Fruit fly (Drosophila melanogaster) whole organism, wandering third instar larva: Measurements from ENCODE around the gene CG15172.

Experiments used
- Abd-B ChIP-seq: fragments of >200 bp; optimal IDR thresholded peaks from 2 replicates; lab custom pipeline; 2017; ENCODE audit warnings: missing biosample characterization, missing genetic modification characterization
- CG32264 ChIP-seq: fragments of 200-800 bp; sonication (Bioruptor generic); optimal IDR thresholded peaks from 2 replicates; lab custom pipeline; 2016; ENCODE audit warnings: missing biosample characterization, missing genetic modification characterization
- CG9705 ChIP-seq: fragments of 200-800 bp; sonication (Bioruptor generic); optimal IDR thresholded peaks from 2 replicates; lab custom pipeline; 2018; ENCODE audit warnings: missing biosample characterization, mild to moderate bottlenecking, missing genetic modification characterization
- CrebA ChIP-seq: fragments of 200-800 bp; sonication (Bioruptor generic); optimal IDR thresholded peaks from 2 replicates; lab custom pipeline; 2016; ENCODE audit warnings: missing biosample characterization, mild to moderate bottlenecking, missing genetic modification characterization, borderline replicate concordance
- Dfd ChIP-seq: fragments of >200 bp; optimal IDR thresholded peaks from 2 replicates; lab custom pipeline; 2017; ENCODE audit warnings: missing biosample characterization, missing genetic modification characterization
- Dif ChIP-seq: fragments of 200-275, 200-300 bp; sonication (Bioruptor generic); optimal IDR thresholded peaks from 2 replicates; lab custom pipeline; 2018; ENCODE audit warnings: missing biosample characterization, missing genetic modification characterization; ENCODE audit not compliant: partially characterized antibody
- GATAd ChIP-seq: sonication (Bioruptor generic); optimal IDR thresholded peaks from 2 replicates; lab custom pipeline; 2016; ENCODE audit warnings: missing biosample characterization, missing genetic modification characterization
- HLH106 ChIP-seq: fragments of 200-800 bp; optimal IDR thresholded peaks from 3 replicates; lab custom pipeline; 2019; ENCODE audit warnings: missing biosample characterization, mild to moderate bottlenecking, missing genetic modification characterization, moderate library complexity
- Hnf4 ChIP-seq: fragments of 200-800 bp; sonication (Bioruptor generic); optimal IDR thresholded peaks from 2 replicates; lab custom pipeline; 2016; ENCODE audit warnings: missing biosample characterization, mild to moderate bottlenecking, missing genetic modification characterization
- Hr78 ChIP-seq: fragments of >200 bp; optimal IDR thresholded peaks from 2 replicates; lab custom pipeline; 2017; ENCODE audit warnings: missing biosample characterization, missing genetic modification characterization
- Hr83 ChIP-seq: fragments of 200-300 bp; sonication (Bioruptor generic); optimal IDR thresholded peaks from 2 replicates; lab custom pipeline; 2016; ENCODE audit warnings: missing biosample characterization, mild to moderate bottlenecking, missing genetic modification characterization, moderate library complexity; ENCODE audit not compliant: poor library complexity, severe bottlenecking
- Jra ChIP-seq: sonication (Bioruptor generic); optimal IDR thresholded peaks from 2 replicates; lab custom pipeline; 2016; ENCODE audit warnings: missing biosample characterization, missing genetic modification characterization
- Mio ChIP-seq: sonication (Bioruptor generic); optimal IDR thresholded peaks from 2 replicates; lab custom pipeline; 2016; ENCODE audit warnings: missing biosample characterization, missing genetic modification characterization
- Myc ChIP-seq: fragments of >200 bp; optimal IDR thresholded peaks from 2 replicates; lab custom pipeline; 2017
- OdsH ChIP-seq: fragments of 200-800 bp; sonication (Bioruptor generic); optimal IDR thresholded peaks from 2 replicates; lab custom pipeline; 2016; ENCODE audit warnings: missing biosample characterization, mild to moderate bottlenecking, missing genetic modification characterization
- Rel ChIP-seq, 2 experiments: fragments of 200-800 bp; sonication (Bioruptor generic) in 1 of 2; optimal IDR thresholded peaks; 2 replicates in 1 of 2; 3 replicates in 1 of 2; lab custom pipeline; 2016 to 2019; ENCODE audit warnings: mild to moderate bottlenecking in 2 of 2, missing biosample characterization in 2 of 2, missing genetic modification characterization in 2 of 2, moderate library complexity in 1 of 2
- Sp1 ChIP-seq: fragments of 200-800 bp; sonication (Bioruptor generic); optimal IDR thresholded peaks from 3 replicates; lab custom pipeline; 2019; ENCODE audit warnings: missing biosample characterization, mild to moderate bottlenecking, missing genetic modification characterization, moderate library complexity
- Vsx2 ChIP-seq: fragments of 200-300, 225-300 bp; sonication (Bioruptor generic); optimal IDR thresholded peaks from 2 replicates; lab custom pipeline; 2018; ENCODE audit warnings: missing biosample characterization, missing genetic modification characterization; ENCODE audit not compliant: partially characterized antibody
- br ChIP-seq: fragments of 200-800 bp; sonication (Bioruptor generic); optimal IDR thresholded peaks from 2 replicates; lab custom pipeline; 2016; ENCODE audit warnings: missing biosample characterization, missing genetic modification characterization
- dl ChIP-seq, 2 experiments: fragments of 175-275, 200-275 bp in 1 of 2; fragments of 200-275 bp in 1 of 2; sonication (Bioruptor generic); optimal IDR thresholded peaks; lab custom pipeline; 2018; ENCODE audit warnings: mild to moderate bottlenecking in 2 of 2, missing biosample characterization in 2 of 2, missing genetic modification characterization in 2 of 2, moderate library complexity in 2 of 2; ENCODE audit not compliant: partially characterized antibody in 2 of 2, insufficient read depth in 1 of 2
- dmrt93B ChIP-seq: fragments of 200-800 bp; sonication (Bioruptor generic); optimal IDR thresholded peaks from 2 replicates; lab custom pipeline; 2018; ENCODE audit warnings: missing biosample characterization, mild to moderate bottlenecking, missing genetic modification characterization
- dsf ChIP-seq: sonication (Bioruptor generic); optimal IDR thresholded peaks from 2 replicates; lab custom pipeline; 2016; ENCODE audit warnings: missing biosample characterization, missing genetic modification characterization, borderline replicate concordance
- ey ChIP-seq: fragments of 200-800 bp; sonication (Bioruptor generic); optimal IDR thresholded peaks from 2 replicates; lab custom pipeline; 2016; ENCODE audit warnings: missing biosample characterization, missing genetic modification characterization
- foxo ChIP-seq, 2 experiments: fragments of 200-800 bp; sonication (Bioruptor generic); optimal IDR thresholded peaks; 2 replicates in 1 of 2; 3 replicates in 1 of 2; lab custom pipeline; 2016 to 2017; ENCODE audit warnings: missing biosample characterization in 2 of 2, missing genetic modification characterization in 2 of 2
- fru ChIP-seq: fragments of 200-800 bp; sonication (Bioruptor generic); optimal IDR thresholded peaks from 3 replicates; lab custom pipeline; 2016; ENCODE audit warnings: missing biosample characterization, mild to moderate bottlenecking, missing genetic modification characterization
- h ChIP-seq: fragments of 200-800 bp; sonication (Bioruptor generic); optimal IDR thresholded peaks from 3 replicates; lab custom pipeline; 2016; ENCODE audit warnings: missing biosample characterization, mild to moderate bottlenecking, missing genetic modification characterization
- jim ChIP-seq: fragments of 175-275, 200-325 bp; sonication (Bioruptor generic); optimal IDR thresholded peaks from 2 replicates; lab custom pipeline; 2016; ENCODE audit warnings: missing biosample characterization, mild to moderate bottlenecking, missing genetic modification characterization
- lola ChIP-seq: fragments of >200 bp; optimal IDR thresholded peaks from 2 replicates; lab custom pipeline; 2017; ENCODE audit warnings: missing biosample characterization, missing genetic modification characterization
- pan ChIP-seq: fragments of >200 bp; optimal IDR thresholded peaks from 2 replicates; lab custom pipeline; 2017
- psq ChIP-seq: fragments of 200-800 bp; sonication (Bioruptor generic); optimal IDR thresholded peaks from 3 replicates; lab custom pipeline; 2017; ENCODE audit warnings: missing biosample characterization, mild to moderate bottlenecking, missing genetic modification characterization, moderate library complexity
- rgr ChIP-seq: fragments of 200-800 bp; sonication (Bioruptor generic); optimal IDR thresholded peaks from 3 replicates; lab custom pipeline; 2016; ENCODE audit warnings: missing biosample characterization, mild to moderate bottlenecking, missing genetic modification characterization
- sage ChIP-seq: fragments of 200-800 bp; sonication (Bioruptor generic); optimal IDR thresholded peaks from 2 replicates; lab custom pipeline; 2016; ENCODE audit warnings: missing biosample characterization, mild to moderate bottlenecking, missing genetic modification characterization
- sv ChIP-seq: fragments of 200-800 bp; sonication (Bioruptor generic); optimal IDR thresholded peaks from 3 replicates; lab custom pipeline; 2016; ENCODE audit warnings: missing biosample characterization, missing genetic modification characterization
- tai ChIP-seq: sonication (Bioruptor generic); optimal IDR thresholded peaks from 2 replicates; lab custom pipeline; 2016; ENCODE audit warnings: missing biosample characterization, missing genetic modification characterization
- usp ChIP-seq: fragments of >200 bp; optimal IDR thresholded peaks from 2 replicates; lab custom pipeline; 2017; ENCODE audit warnings: missing biosample characterization, missing genetic modification characterization
- woc ChIP-seq: sonication (Bioruptor generic); optimal IDR thresholded peaks from 2 replicates; lab custom pipeline; 2016; ENCODE audit warnings: missing biosample characterization, mild to moderate bottlenecking, missing genetic modification characterization

The CG15172 gene

DNA sequence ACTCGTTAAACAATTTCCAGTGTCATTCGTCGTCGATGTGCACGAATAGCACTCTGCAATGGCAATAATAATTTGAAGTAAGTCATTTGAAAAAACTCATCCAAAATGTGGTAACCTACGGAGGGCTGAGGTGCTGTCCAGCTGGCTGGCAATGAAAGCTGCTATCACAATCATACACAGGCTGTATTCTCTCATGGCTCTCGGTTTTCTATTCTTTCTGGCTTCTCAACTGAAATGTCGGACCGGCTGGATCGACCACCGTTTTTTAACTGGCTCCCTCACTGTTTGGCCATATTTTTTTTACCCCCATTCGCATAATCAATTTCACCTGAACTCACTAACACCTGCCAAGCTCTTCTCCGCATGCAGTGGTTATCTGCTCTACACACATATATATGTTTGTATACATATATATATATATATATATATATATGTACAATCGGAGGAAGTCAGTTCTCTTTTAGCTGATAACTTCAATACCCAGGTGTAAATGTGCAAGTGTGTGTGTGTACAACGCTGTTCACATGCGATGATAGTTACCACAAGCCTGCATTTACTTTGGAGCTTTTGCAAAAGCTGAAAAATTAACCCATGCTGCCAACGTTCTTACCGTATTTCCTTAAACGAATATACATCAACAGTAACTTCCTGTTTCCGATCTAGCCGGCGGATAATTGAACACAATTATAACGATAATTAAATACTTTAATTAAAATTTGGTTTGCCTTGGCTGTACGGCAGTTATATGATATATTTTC, 26.4 kb upstream of the CG15172 start, which contains the start of gene CG10650:
Gene CG10650, minus strand, starts transcription at position 275 of the 758 bp plus-strand sequence.
- no peak for TF ChIP-seq Myc (lab: Kevin White, UChicago)
- peak; percentile 20 for TF ChIP-seq h
- no peak for TF ChIP-seq Mio (GFP tag; lab: Kevin White, UChicago)
- TF ChIP-seq, all 38 proteins: peak for 1

DNA sequence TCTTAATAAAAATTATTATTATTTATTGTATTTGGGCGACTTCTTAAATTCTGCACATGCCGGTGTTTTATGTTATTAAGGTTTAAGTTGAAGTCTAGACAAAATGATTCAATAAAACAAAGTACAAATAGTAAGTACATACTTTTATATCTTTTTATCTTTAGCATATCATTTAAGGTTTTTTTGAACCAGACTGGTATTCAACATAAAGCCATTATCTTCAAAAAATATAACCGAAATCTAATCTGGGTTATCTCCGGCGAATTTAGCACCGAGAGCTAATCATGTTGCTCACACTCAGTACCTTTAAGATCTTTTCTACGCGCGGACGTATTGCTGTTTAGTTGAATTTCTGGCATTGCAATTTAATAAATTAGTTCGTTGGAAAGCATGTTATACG, 25.1 kb upstream of the CG15172 start, which contains the start of gene CG31792:
Gene CG31792, plus strand, starts transcription at position 301 of the 400 bp plus-strand sequence.
- TF ChIP-seq br (GFP tag; lab: Kevin White, UChicago): no peak
- no peak for TF ChIP-seq Jra
- TF ChIP-seq Hnf4 (GFP tag; lab: Kevin White, UChicago): no peak
- TF ChIP-seq Hr83 (GFP tag; lab: Kevin White, UChicago): no peak

DNA sequence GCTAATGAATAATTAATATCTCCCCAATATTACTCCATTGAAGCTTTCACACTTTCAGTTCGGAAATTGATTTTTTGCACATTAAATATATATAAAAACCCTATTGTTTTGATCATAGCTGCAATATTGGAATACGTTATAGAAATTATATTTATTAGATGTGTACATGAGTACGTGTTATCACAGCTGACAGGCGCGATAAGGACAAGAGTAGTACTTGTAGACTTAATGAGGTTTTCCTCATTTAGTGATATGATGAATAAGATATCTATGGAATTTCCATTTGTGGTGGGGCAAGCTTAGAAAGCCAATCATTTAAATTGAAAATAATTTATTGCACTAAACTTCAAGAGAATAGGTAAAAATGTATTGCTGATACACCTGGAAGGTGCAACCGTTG, 19.7 kb upstream of the CG15172 start:
- TF ChIP-seq HLH106 (tag; lab: Kevin White, UChicago) (no peak), CG32264 (GFP tag; lab: Kevin White, UChicago) (no peak), sage (GFP tag; lab: Kevin White, UChicago) (no peak), Sp1 (GFP tag; lab: Kevin White, UChicago) (no peak), woc (no peak), lola (GFP tag; lab: Kevin White, UChicago) (no peak), fru (GFP tag; lab: Kevin White, UChicago) (no peak), tai (GFP tag; lab: Kevin White, UChicago) (no peak), Mio (GFP tag; lab: Kevin White, UChicago) (no peak), foxo (GFP tag; optimal IDR thresholded peaks at IDR 0.05; lab: Kevin White, UChicago) (no peak), CrebA (GFP tag; lab: Kevin White, UChicago) (no peak)
- TF ChIP-seq, all 38 proteins: peak for 0

DNA sequence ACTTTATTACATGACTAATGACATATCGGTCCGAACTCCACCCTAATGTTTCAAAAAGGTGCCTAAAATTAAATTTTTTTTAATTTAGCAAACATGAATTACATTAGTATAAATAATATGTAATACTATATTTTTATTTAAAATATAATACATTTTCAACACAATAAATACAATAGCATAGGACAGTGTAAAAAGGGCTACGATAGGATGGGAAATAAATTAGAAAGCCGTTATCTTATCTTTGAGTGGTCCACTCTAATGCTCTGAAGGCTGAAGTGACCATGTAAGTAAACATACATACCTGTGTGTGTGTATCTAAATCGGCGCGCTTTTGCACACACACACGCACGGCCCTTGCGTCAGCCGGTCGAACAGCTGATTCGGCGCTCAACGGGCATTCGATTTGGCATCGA, 19.3 kb upstream of the CG15172 start, which contains the start of gene CG31793:
Gene CG31793, plus strand, starts transcription at position 409 of the 413 bp plus-strand sequence.
- peak; percentile 60 for TF ChIP-seq OdsH (GFP tag; lab: Kevin White, UChicago)
- peak; percentile 41 for TF ChIP-seq psq (GFP tag; lab: Kevin White, UChicago)
- no peak for TF ChIP-seq sage (GFP tag; lab: Kevin White, UChicago)
- peak; percentile 22 for TF ChIP-seq sv
- peak in 1 of 2 experiments; percentile 32 for TF ChIP-seq foxo (GFP tag; optimal IDR thresholded peaks at IDR 0.05; lab: Kevin White, UChicago)
- no peak for TF ChIP-seq Dfd (GFP tag; lab: Kevin White, UChicago)
- no peak for TF ChIP-seq tai (GFP tag; lab: Kevin White, UChicago)
- TF ChIP-seq Sp1 (GFP tag; lab: Kevin White, UChicago): peak; percentile 50
- no peak for TF ChIP-seq dmrt93B (GFP tag; lab: Kevin White, UChicago)
- peak; percentile 63 for TF ChIP-seq h
- TF ChIP-seq Hr83 (GFP tag; lab: Kevin White, UChicago): peak; percentile 39
- peak; percentile 57 for TF ChIP-seq HLH106 (tag; lab: Kevin White, UChicago)
- TF ChIP-seq rgr (GFP tag; lab: Kevin White, UChicago): peak; percentile 68
- no peak for TF ChIP-seq CG9705 (GFP tag; lab: Kevin White, UChicago)

dm6 chr2L:19009130-19009529, 13.1 kb upstream of the CG15172 start, which contains the start of gene RpL30:
Gene RpL30 (minus strand): TSS chr2L:19009306.
- TF ChIP-seq h: peak; percentile 90
- peak; percentile 56 for TF ChIP-seq psq (GFP tag; lab: Kevin White, UChicago)
- TF ChIP-seq lola (GFP tag; lab: Kevin White, UChicago): no peak
- no peak for TF ChIP-seq GATAd
- TF ChIP-seq Vsx2: no peak
- TF ChIP-seq woc: peak; percentile 51
- peak; percentile 88 for TF ChIP-seq sv
- TF ChIP-seq Dfd (GFP tag; lab: Kevin White, UChicago): no peak
- TF ChIP-seq foxo (GFP tag; optimal IDR thresholded peaks at IDR 0.05; lab: Kevin White, UChicago): peak; percentile 46 to 79
- TF ChIP-seq fru (GFP tag; lab: Kevin White, UChicago): peak; percentile 81
- TF ChIP-seq Abd-B: no peak
- TF ChIP-seq dsf (GFP tag; lab: Kevin White, UChicago): peak; percentile 22
- peak; percentile 90 for TF ChIP-seq br (GFP tag; lab: Kevin White, UChicago)
- no peak for TF ChIP-seq dl (GFP tag; optimal IDR thresholded peaks at IDR 0.05; lab: Kevin White, UChicago; ENCODE audit: insufficient read depth in 1 of 2, partially characterized antibody in 2 of 2)
- peak; percentile 54 for TF ChIP-seq ey (GFP tag; lab: Kevin White, UChicago)
- no peak for TF ChIP-seq pan (lab: Kevin White, UChicago)
- no peak for TF ChIP-seq Rel (GFP tag; optimal IDR thresholded peaks at IDR 0.05; lab: Kevin White, UChicago)
- peak; percentile 78 for TF ChIP-seq Rel (tag; optimal IDR thresholded peaks at IDR 0.05; lab: Kevin White, UChicago)
- no peak for TF ChIP-seq usp (GFP tag; lab: Kevin White, UChicago)
- TF ChIP-seq jim: no peak
- peak; percentile 94 for TF ChIP-seq rgr (GFP tag; lab: Kevin White, UChicago)
- peak; percentile 82 for TF ChIP-seq OdsH (GFP tag; lab: Kevin White, UChicago)
- TF ChIP-seq Jra: peak; percentile 71
- TF ChIP-seq Dif (GFP tag; lab: Kevin White, UChicago): peak; percentile 49
- TF ChIP-seq dmrt93B (GFP tag; lab: Kevin White, UChicago): peak; percentile 87
- no peak for TF ChIP-seq Hr78 (GFP tag; lab: Kevin White, UChicago)
- peak; percentile 92 for TF ChIP-seq Sp1 (GFP tag; lab: Kevin White, UChicago)
- TF ChIP-seq HLH106 (tag; lab: Kevin White, UChicago): peak; percentile 78
- TF ChIP-seq CG9705 (GFP tag; lab: Kevin White, UChicago): peak; percentile 87
